Worm (Caenorhabditis elegans) whole organism, dauer: ENCODE data around the gene ipla-6.
A peak's percentile ranks its signal among the peaks of the same experiment; 100 is the strongest.
"Not testable (repeated sequence)": the region's sequence is repeated elsewhere in the genome, so short reads cannot be mapped to it uniquely, and the experiment has no call there.

Experiments
- unc-62 ChIP-seq: sonication (generic microtip); optimal IDR thresholded peaks from 2 replicates; lab custom pipeline; 2017; ENCODE audit warnings: missing biosample characterization, missing genetic modification reagents, missing genetic modification characterization

ipla-6 gene

ce11 chrIV:6330790-6331189, 6.7 kb upstream of the ipla-6 start:
- no peak for TF ChIP-seq unc-62

- no peak for TF ChIP-seq unc-62
These were observed 3.5 kb upstream of the ipla-6 start, which contains the start of gene blos-2 for ce11 chrIV:6333915-6334314. blos-2 (plus strand) TSS chrIV:6334215.

- TF ChIP-seq unc-62: no peak
These were observed 1.5 kb upstream of the ipla-6 start, which contains the start of gene mif-4 for ce11 chrIV:6335908-6336307. mif-4 (minus strand) TSS chrIV:6335994.

- TF ChIP-seq unc-62: peak; percentile 21
These were observed 705 bp upstream of the ipla-6 start for ce11 chrIV:6336748-6337147.

DNA sequence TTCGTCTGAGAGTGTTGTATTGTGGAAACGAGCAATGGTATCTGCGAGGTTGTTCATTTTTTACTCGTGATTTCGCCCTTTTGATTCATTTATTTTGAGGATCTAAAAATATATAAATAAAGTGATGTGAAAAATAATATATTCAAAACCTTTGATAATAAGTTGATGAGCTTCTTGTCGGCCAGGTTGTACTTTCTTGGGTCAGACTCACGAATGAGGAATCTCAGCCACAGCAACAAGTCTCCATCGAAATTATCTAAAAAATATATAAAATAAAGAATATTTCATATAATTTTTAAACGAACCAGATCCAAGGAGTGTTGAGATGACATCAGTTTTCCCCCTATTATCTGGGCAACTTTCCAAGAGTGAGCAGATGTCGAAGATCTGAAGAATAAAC, 5.0 kb downstream of the ipla-6 start, which contains the start of gene Y73B6BL.288:
Gene Y73B6BL.288 (minus strand): TSS at position 101 of the 400 bp plus-strand sequence.
- TF ChIP-seq unc-62: no peak

- TF ChIP-seq unc-62: no peak
These were observed 5.4 kb downstream of the ipla-6 start, which contains the start of gene Y73B6BL.14 for ce11 chrIV:6342876-6343275. Y73B6BL.14 (minus strand) TSS chrIV:6342976.

- not testable (repeated sequence) for TF ChIP-seq unc-62
These were observed 9.8 kb downstream of the ipla-6 start, which contains the start of gene Y73B6BL.289 for ce11 chrIV:6347213-6347612. Y73B6BL.289 (plus strand) TSS chrIV:6347513.

ce11 chrIV:6361668-6362067, 24.2 kb downstream of the ipla-6 start, which contains the start of gene Y73B6BL.47:
Y73B6BL.47 (plus strand) TSS chrIV:6361968.
- no peak for TF ChIP-seq unc-62

- no peak for TF ChIP-seq unc-62
These were observed 26.2 kb downstream of the ipla-6 start for ce11 chrIV:6363604-6364003.

ce11 chrIV:6365045-6365444, 27.6 kb downstream of the ipla-6 start, which contains the start of gene Y73B6BL.270:
Y73B6BL.270 (plus strand) TSS chrIV:6365345.
- TF ChIP-seq unc-62: no peak

- TF ChIP-seq unc-62: no peak
These were observed 28.6 kb downstream of the ipla-6 start for ce11 chrIV:6366032-6366431.

ce11 chrIV:6369489-6369888, 32.0 kb downstream of the ipla-6 start:
- no peak for TF ChIP-seq unc-62

DNA sequence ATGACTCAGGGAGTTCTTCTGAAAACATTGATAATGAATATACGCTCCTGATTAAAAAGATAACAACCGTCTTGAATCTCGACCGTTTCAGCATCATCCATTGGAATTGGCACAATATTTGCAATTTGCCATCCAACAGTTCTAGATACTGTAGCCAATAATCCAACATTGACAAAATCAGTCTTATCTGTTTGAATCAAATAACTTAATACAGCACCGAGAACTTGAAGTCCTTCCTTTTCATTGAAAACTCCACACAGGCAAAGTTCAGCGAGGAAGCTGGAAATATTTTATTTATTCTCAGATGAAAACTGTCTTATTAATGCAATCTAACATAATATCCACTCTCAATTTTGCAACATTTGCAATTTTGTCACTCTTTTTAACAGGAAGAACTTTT, 34.8 kb downstream of the ipla-6 start:
- no peak for TF ChIP-seq unc-62

- TF ChIP-seq unc-62: no peak
These were observed 35.5 kb downstream of the ipla-6 start, which contains the start of gene smg-3 for ce11 chrIV:6372993-6373392. smg-3 (minus strand) TSS chrIV:6373093.

DNA sequence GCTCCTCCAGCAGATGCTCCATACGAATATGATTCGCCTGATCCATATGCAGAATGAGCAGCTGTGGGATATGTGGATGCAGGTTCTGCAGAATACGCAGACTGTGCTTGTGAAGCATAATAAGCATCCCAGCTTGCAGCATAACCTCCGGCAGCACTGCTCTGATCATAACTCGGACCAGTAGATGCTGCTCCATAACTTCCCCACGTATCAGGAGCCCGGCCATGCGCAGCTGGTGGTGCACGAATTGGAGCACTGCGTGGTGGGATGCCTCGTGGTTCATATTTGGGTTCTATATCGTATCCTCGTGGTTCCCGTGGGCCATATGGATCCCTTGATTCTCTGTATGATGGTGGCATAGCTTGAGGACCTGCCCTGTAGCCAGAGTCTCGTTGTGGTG, 36.3 kb downstream of the ipla-6 start:
- TF ChIP-seq unc-62: no peak

DNA sequence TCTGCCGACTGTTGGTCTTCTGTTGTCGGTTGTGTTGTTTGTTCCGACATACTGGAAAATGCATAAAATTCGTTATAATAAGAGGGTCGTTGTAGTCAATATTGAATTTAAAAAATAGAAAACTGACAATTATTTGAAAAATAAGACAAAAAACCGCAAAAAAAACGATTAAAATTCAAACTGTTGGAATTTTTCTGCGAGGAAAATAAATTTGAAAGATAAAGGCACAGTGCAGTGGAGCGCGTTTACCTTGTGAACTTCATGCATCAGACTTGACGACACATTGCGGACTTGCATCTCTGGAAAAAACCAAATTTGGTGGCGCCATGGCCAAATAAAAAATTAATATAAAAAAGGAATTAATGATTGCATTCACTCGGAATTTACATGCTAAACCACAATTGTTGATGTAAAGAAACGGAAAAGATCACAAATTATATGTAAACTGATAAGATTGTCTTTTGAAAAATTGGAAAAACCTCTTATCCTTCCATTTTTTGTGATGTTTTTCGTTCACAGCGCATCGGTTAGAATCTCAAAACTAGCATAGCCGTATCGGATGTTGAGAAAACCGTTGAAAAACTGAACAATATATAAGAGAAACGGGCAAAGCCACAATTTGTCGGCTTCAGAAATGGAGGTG, 39.1 kb downstream of the ipla-6 start, which contains the start of the genes hrpf-2 and bli-6:
Gene hrpf-2 (minus strand): TSS at position 51 of the 643 bp plus-strand sequence.
Gene bli-6 (plus strand): TSS at position 593 of the 643 bp plus-strand sequence.
- no peak for TF ChIP-seq unc-62

ce11 chrIV:6377335-6378069, 40.0 kb downstream of the ipla-6 start:
- TF ChIP-seq unc-62: no peak
